Worm (Caenorhabditis elegans): ENCODE results near the gene papl-1.

papl-1 gene

ce11 chrV:12760913-12761312 lies 1.4 kb upstream of the papl-1 start, which contains the start of gene F18E2.15:
TSS of gene F18E2.15 (minus strand) at chrV:12761013.
- TF ChIP-seq mdl-1 (tag; optimal IDR thresholded peaks at IDR 0.05) (no peak), egl-43 (GFP tag; IDR thresholded peaks at IDR 0.05) (no peak), Y75B8A.6 (GFP tag; IDR thresholded peaks at IDR 0.05) (no peak), lin-13 (GFP tag; optimal IDR thresholded peaks at IDR 0.05) (no peak), spr-3 (GFP tag; optimal IDR thresholded peaks at IDR 0.05) (no peak), rbr-2 (tag; optimal IDR thresholded peaks at IDR 0.05) (no peak), aha-1 (tag) (no peak), unc-62 (GFP tag; optimal IDR thresholded peaks at IDR 0.05 in 1 of 2) (no peak), unc-62 (tag; optimal IDR thresholded peaks at IDR 0.05) (no peak), fos-1 (tag; optimal IDR thresholded peaks at IDR 0.05) (no peak), cey-2 (tag; optimal IDR thresholded peaks at IDR 0.05; ENCODE audit: borderline replicate concordance, insufficient read depth) (no peak), madf-9 (GFP tag; conservative IDR thresholded peaks at IDR 0.05) (no peak), fkh-10 (GFP tag; optimal IDR thresholded peaks at IDR 0.05) (no peak), mdt-29 (GFP tag; IDR thresholded peaks at IDR 0.05) (no peak), ceh-62 (tag; optimal IDR thresholded peaks at IDR 0.05) (no peak), nhr-77 (tag; optimal IDR thresholded peaks at IDR 0.05) (no peak), lin-38 (GFP tag; IDR thresholded peaks at IDR 0.05) (no peak), saeg-2 (GFP tag; IDR thresholded peaks at IDR 0.05) (no peak), lir-3 (tag; optimal IDR thresholded peaks at IDR 0.05) (no peak), mes-2 (tag; optimal IDR thresholded peaks at IDR 0.05; ENCODE audit: poor library complexity, severe bottlenecking) (no peak)

ce11 chrV:12754839-12755238 lies 4.7 kb downstream of the papl-1 start, which contains the start of gene gpa-13:
TSS of gene gpa-13 (minus strand) at chrV:12754939.
- TF ChIP-seq jun-1 (tag; optimal IDR thresholded peaks at IDR 0.05): no peak
- TF ChIP-seq daf-19 (GFP tag; conservative IDR thresholded peaks at IDR 0.05): no peak
- no peak for TF ChIP-seq zfp-3 (GFP tag; conservative IDR thresholded peaks at IDR 0.05)
- no peak for TF ChIP-seq nhr-48 (tag; optimal IDR thresholded peaks at IDR 0.05)
- TF ChIP-seq nhr-237 (tag; optimal IDR thresholded peaks at IDR 0.05): no peak
- no peak for TF ChIP-seq mes-2 (tag; optimal IDR thresholded peaks at IDR 0.05; ENCODE audit: poor library complexity, severe bottlenecking)
- no peak for TF ChIP-seq daf-8 (GFP tag; IDR thresholded peaks at IDR 0.05)
- no peak for TF ChIP-seq nhr-77 (tag; optimal IDR thresholded peaks at IDR 0.05)
- TF ChIP-seq ztf-11 (tag; optimal IDR thresholded peaks at IDR 0.05): no peak
- no peak for TF ChIP-seq ZK337.2 (GFP tag; IDR thresholded peaks at IDR 0.05)
- TF ChIP-seq gei-8 (GFP tag; optimal IDR thresholded peaks at IDR 0.05): no peak
- no peak for TF ChIP-seq zip-2 (tag; optimal IDR thresholded peaks at IDR 0.05)

ce11 chrV:12752407-12752806 lies 7.2 kb downstream of the papl-1 start, which contains the start of gene C15C8.8:
TSS of gene C15C8.8 (minus strand) at chrV:12752507.
- TF ChIP-seq nhr-10 (tag; optimal IDR thresholded peaks at IDR 0.05) (no peak), tra-1 (GFP tag; IDR thresholded peaks at IDR 0.05) (no peak), spr-3 (GFP tag; optimal IDR thresholded peaks at IDR 0.05) (no peak), php-3 (GFP tag; IDR thresholded peaks at IDR 0.05) (no peak), F49E8.2 (tag; optimal IDR thresholded peaks at IDR 0.05; ENCODE audit: borderline replicate concordance) (no peak), Y105C5A.15 (GFP tag; IDR thresholded peaks at IDR 0.05) (no peak)

- TF ChIP-seq nhr-111 (GFP tag; optimal IDR thresholded peaks at IDR 0.05) (no peak), unc-62 (GFP tag; optimal IDR thresholded peaks at IDR 0.05 in 1 of 2) (peak in 1 of 2 experiments; percentile 50), unc-62 (tag; optimal IDR thresholded peaks at IDR 0.05) (no peak), snpc-4 (tag; optimal IDR thresholded peaks at IDR 0.05) (no peak), T20F7.1 (GFP tag; optimal IDR thresholded peaks at IDR 0.05) (no peak), F10B5.3 (tag; optimal IDR thresholded peaks at IDR 0.05) (no peak), unc-130 (GFP tag; optimal IDR thresholded peaks at IDR 0.05) (no peak), zip-11 (GFP tag; IDR thresholded peaks at IDR 0.05) (no peak)
These were observed 8.0 kb downstream of the papl-1 start, which contains the start of gene C15C8.6 for ce11 chrV:12751495-12752050. TSS of gene C15C8.6 (minus strand) at chrV:12751545.
